Worm (Caenorhabditis elegans) whole organism, late embryonic: Measurements from ENCODE around the gene wht-4.

Experiments used
- fkh-10 ChIP-seq: fragments of 150-350 bp; optimal IDR thresholded peaks from 2 replicates; lab custom pipeline; 2014; ENCODE audit warnings: missing biosample characterization, missing genetic modification reagents, missing genetic modification characterization
- pha-2 ChIP-seq: sonication (generic microtip); optimal IDR thresholded peaks from 2 replicates; lab custom pipeline; 2017; ENCODE audit warnings: mild to moderate bottlenecking, missing genetic modification characterization, missing compliant biosample characterization
- pqm-1 ChIP-seq: sonication (generic microtip); optimal IDR thresholded peaks from 2 replicates; lab custom pipeline; 2016; ENCODE audit warnings: missing genetic modification characterization, missing compliant biosample characterization
- ref-2 ChIP-seq: sonication (generic microtip); optimal IDR thresholded peaks from 2 replicates; lab custom pipeline; 2016; ENCODE audit warnings: missing genetic modification characterization, missing compliant biosample characterization

- TF ChIP-seq ref-2 (tag; lab: Kevin White, UChicago) (no peak), fkh-10 (GFP tag; lab: Kevin White, UChicago) (no peak), pha-2 (no peak), pqm-1 (no peak)
Measured at ce11 chrII:3299457-3299856, 20.7 kb downstream of the wht-4 start, which contains the start of gene btb-22.
